Fruit fly (Drosophila melanogaster) whole organism, prepupa: ENCODE measurements around the gene CG12177.

Experiments used
- CG10631 ChIP-seq: fragments of 200-800 bp; sonication (Bioruptor generic); optimal IDR thresholded peaks from 2 replicates; lab custom pipeline; 2016; ENCODE audit warnings: missing biosample characterization, missing genetic modification characterization
- CG10669 ChIP-seq: fragments of 200-800 bp; sonication (Bioruptor generic); optimal IDR thresholded peaks from 3 replicates; lab custom pipeline; 2018; ENCODE audit warnings: missing biosample characterization, mild to moderate bottlenecking, missing genetic modification characterization, moderate library complexity
- CG11294 ChIP-seq: fragments of 200-800 bp; sonication (Bioruptor generic); IDR thresholded peaks from 2 replicates; pipeline ENCODE4 v1.3.6; 2022; ENCODE audit warnings: missing biosample characterization, missing genetic modification characterization
- CG11762 ChIP-seq: fragments of 200-800 bp; sonication (Bioruptor generic); optimal IDR thresholded peaks from 3 replicates; lab custom pipeline; 2016; ENCODE audit warnings: missing biosample characterization, missing genetic modification characterization; ENCODE audit not compliant: insufficient read depth
- CG32006 ChIP-seq: fragments of 200-800 bp; sonication (Bioruptor generic); optimal IDR thresholded peaks from 3 replicates; lab custom pipeline; 2017; ENCODE audit warnings: missing biosample characterization, mild to moderate bottlenecking, missing genetic modification characterization
- CG34406 ChIP-seq: fragments of 200-800 bp; sonication (Bioruptor generic); optimal IDR thresholded peaks from 3 replicates; lab custom pipeline; 2016; ENCODE audit warnings: missing biosample characterization, missing genetic modification characterization
- CG4318 ChIP-seq: fragments of 200-800 bp; sonication (Bioruptor generic); optimal IDR thresholded peaks from 3 replicates; lab custom pipeline; 2017; ENCODE audit warnings: missing biosample characterization, mild to moderate bottlenecking, missing genetic modification characterization
- CG6163 ChIP-seq: fragments of 200-800 bp; sonication (Bioruptor generic); IDR thresholded peaks from 3 replicates; pipeline ENCODE4 v1.3.6; 2022; ENCODE audit warnings: missing biosample characterization, missing genetic modification characterization
- CG6276 ChIP-seq: fragments of 200-800 bp; sonication (Bioruptor generic); optimal IDR thresholded peaks from 2 replicates; lab custom pipeline; 2017; ENCODE audit warnings: missing biosample characterization, mild to moderate bottlenecking, missing genetic modification characterization
- CG6854 ChIP-seq: fragments of 200-800 bp; sonication (Bioruptor generic); optimal IDR thresholded peaks from 2 replicates; lab custom pipeline; 2017; ENCODE audit warnings: missing biosample characterization, mild to moderate bottlenecking, missing genetic modification characterization
- CG8632 ChIP-seq: fragments of 200-800 bp; sonication (Bioruptor generic); optimal IDR thresholded peaks from 3 replicates; lab custom pipeline; 2016; ENCODE audit warnings: missing biosample characterization, missing genetic modification characterization
- Eip78C ChIP-seq: fragments of 200-800 bp; sonication (Bioruptor generic); peaks from one replicate; lab custom pipeline; 2016; ENCODE audit warnings: missing biosample characterization, missing genetic modification characterization
- Hr38 ChIP-seq: sonication (Bioruptor generic); optimal IDR thresholded peaks from 2 replicates; lab custom pipeline; 2016; ENCODE audit warnings: missing biosample characterization, missing genetic modification characterization
- Hr4 ChIP-seq: fragments of 200-800 bp; sonication (Bioruptor generic); optimal IDR thresholded peaks from 3 replicates; lab custom pipeline; 2016; ENCODE audit warnings: missing biosample characterization, missing genetic modification characterization
- Lpt ChIP-seq: fragments of 200-800 bp; sonication (Bioruptor generic); optimal IDR thresholded peaks from 3 replicates; lab custom pipeline; 2016; ENCODE audit warnings: missing biosample characterization, missing genetic modification characterization
- Met ChIP-seq: fragments of 200-800 bp; sonication (Bioruptor generic); optimal IDR thresholded peaks from 3 replicates; lab custom pipeline; 2016; ENCODE audit warnings: missing biosample characterization, missing genetic modification characterization
- Sox102F ChIP-seq: fragments of 200-800 bp; sonication (Bioruptor generic); optimal IDR thresholded peaks from 2 replicates; lab custom pipeline; 2016; ENCODE audit warnings: missing biosample characterization, mild to moderate bottlenecking, missing genetic modification characterization
- achi ChIP-seq: fragments of 200-800 bp; sonication (Bioruptor generic); optimal IDR thresholded peaks from 3 replicates; lab custom pipeline; 2016; ENCODE audit warnings: missing biosample characterization, missing genetic modification characterization
- acj6 ChIP-seq: fragments of 200-800 bp; sonication (Bioruptor generic); optimal IDR thresholded peaks from 3 replicates; lab custom pipeline; 2016; ENCODE audit warnings: missing biosample characterization, missing genetic modification characterization
- dac ChIP-seq: fragments of 200-800 bp; sonication (Bioruptor generic); optimal IDR thresholded peaks from 2 replicates; lab custom pipeline; 2017; ENCODE audit warnings: missing biosample characterization, mild to moderate bottlenecking, missing genetic modification characterization
- eg ChIP-seq: fragments of 200-800 bp; sonication (Bioruptor generic); IDR thresholded peaks from 3 replicates; pipeline ENCODE4 v1.3.6; 2022; ENCODE audit warnings: missing biosample characterization, missing genetic modification characterization
- esn ChIP-seq: fragments of 200-800 bp; sonication (Bioruptor generic); optimal IDR thresholded peaks from 2 replicates; lab custom pipeline; 2016; ENCODE audit warnings: missing biosample characterization, mild to moderate bottlenecking, missing genetic modification characterization, moderate library complexity
- lz ChIP-seq: fragments of 200-800 bp; sonication (Bioruptor generic); optimal IDR thresholded peaks from 3 replicates; lab custom pipeline; 2016; ENCODE audit warnings: missing biosample characterization, missing genetic modification characterization
- pdm3 ChIP-seq: fragments of 200-800 bp; sonication (Bioruptor generic); optimal IDR thresholded peaks from 3 replicates; lab custom pipeline; 2016; ENCODE audit warnings: missing biosample characterization, missing genetic modification characterization
- salr ChIP-seq, 2 experiments: fragments of 200-800 bp; sonication (Bioruptor generic); optimal IDR thresholded peaks; 3 replicates each; lab custom pipeline; 2016 to 2018; ENCODE audit warnings: missing biosample characterization in 2 of 2, missing genetic modification characterization in 2 of 2, mild to moderate bottlenecking in 1 of 2
- ss ChIP-seq, 2 experiments: fragments of 200-800 bp; sonication (Bioruptor generic); optimal IDR thresholded peaks; 2 replicates in 1 of 2; 3 replicates in 1 of 2; lab custom pipeline; 2017 to 2018; ENCODE audit warnings: mild to moderate bottlenecking in 2 of 2, missing biosample characterization in 2 of 2, missing genetic modification characterization in 2 of 2, moderate library complexity in 1 of 2
- svp ChIP-seq: fragments of 200-800 bp; sonication (Bioruptor generic); peaks from one replicate; lab custom pipeline; 2016; ENCODE audit warnings: missing biosample characterization, missing genetic modification characterization
- vri ChIP-seq: fragments of 200-800 bp; sonication (Bioruptor generic); optimal IDR thresholded peaks from 3 replicates; lab custom pipeline; 2016; ENCODE audit warnings: missing biosample characterization, mild to moderate bottlenecking, missing genetic modification characterization

CG12177 gene

DNA sequence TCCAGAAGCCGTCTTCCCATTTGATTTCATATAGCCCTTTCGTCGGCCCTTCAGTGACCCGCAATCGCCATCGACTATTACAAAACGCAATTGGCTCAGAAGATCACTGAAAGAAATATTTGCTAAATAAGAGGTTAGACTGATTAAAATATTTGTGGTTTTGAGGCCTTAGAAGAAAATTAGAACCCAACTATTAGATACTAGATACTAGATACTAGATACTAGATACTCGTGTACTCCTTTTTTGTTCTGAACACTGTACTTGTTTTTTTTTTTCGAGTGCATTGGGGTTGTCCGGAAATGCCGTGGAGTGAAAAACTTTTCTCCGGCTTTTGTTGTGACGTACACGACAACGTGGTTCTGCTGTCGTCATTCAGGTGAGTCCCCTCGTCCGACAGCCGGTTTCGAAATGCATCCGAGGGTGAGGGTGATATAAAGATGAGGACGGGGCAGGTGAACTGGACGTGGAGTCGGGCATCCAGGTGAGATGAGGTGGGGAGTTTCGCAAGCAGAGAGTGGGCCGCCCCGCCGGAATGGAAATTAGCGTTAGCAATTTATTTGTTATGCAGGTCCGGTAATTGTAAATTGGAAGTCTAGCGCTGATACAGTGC, 49.9 kb downstream of the CG12177 start (continued):
- TF ChIP-seq Eip78C (GFP tag; lab: Kevin White, UChicago) (peak; percentile 78), vri (GFP tag; lab: Kevin White, UChicago) (peak; percentile 3), CG6276 (GFP tag; lab: Kevin White, UChicago) (no peak), pdm3 (GFP tag; lab: Kevin White, UChicago) (peak; percentile 54), CG10669 (no peak), salr (GFP tag; optimal IDR thresholded peaks at IDR 0.05; lab: Kevin White, UChicago) (no peak), CG32006 (GFP tag; lab: Kevin White, UChicago) (peak; percentile 43), eg (peak; percentile 52), Lpt (GFP tag; lab: Kevin White, UChicago) (no peak), CG8632 (GFP tag; lab: Kevin White, UChicago) (peak; percentile 34), CG6163 (0 out of 3 replicates have a peak, but pooled peaks have one; percentile 31), CG6854 (GFP tag; lab: Kevin White, UChicago) (no peak), ss (GFP tag; optimal IDR thresholded peaks at IDR 0.05; lab: Kevin White, UChicago) (no peak), CG11762 (GFP tag; lab: Kevin White, UChicago) (peak; percentile 2), esn (peak; percentile 66), Sox102F (GFP tag; lab: Kevin White, UChicago) (peak; percentile 40), svp (GFP tag; lab: Kevin White, UChicago) (peak; percentile 85), CG11294 (no peak), Hr4 (GFP tag; lab: Kevin White, UChicago) (peak; percentile 28), dac (GFP tag; lab: Kevin White, UChicago) (no peak), CG4318 (GFP tag; lab: Kevin White, UChicago) (no peak), achi (GFP tag; lab: Kevin White, UChicago) (peak; percentile 47), acj6 (GFP tag; lab: Kevin White, UChicago) (peak; percentile 31), lz (GFP tag; lab: Kevin White, UChicago) (peak; percentile 62), Hr38 (GFP tag; lab: Kevin White, UChicago) (no peak)

DNA sequence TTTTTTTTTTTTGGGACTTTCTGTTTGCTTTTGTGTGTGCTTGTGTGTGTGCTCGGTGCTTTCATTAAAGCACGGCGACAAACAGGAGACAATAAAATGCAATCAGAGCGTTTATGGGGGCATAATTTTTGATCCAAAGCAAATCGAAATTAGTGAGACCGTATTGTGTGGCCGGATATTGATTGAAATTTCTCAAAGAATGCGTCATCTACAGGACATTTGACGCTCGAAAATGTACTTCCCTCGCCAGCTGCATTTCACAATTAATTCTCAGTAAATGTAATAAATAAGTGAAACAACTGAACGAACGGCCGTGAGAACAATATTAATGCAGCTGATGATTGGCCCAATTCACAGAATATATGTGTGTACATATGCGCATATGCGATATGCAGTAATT, 50.9 kb downstream of the CG12177 start:
- TF ChIP-seq CG10631 (GFP tag; lab: Kevin White, UChicago) (no peak), CG34406 (GFP tag; lab: Kevin White, UChicago) (no peak), Eip78C (GFP tag; lab: Kevin White, UChicago) (peak; percentile 63), Met (GFP tag; lab: Kevin White, UChicago) (no peak), CG6163 (no peak)
